Fruit fly (Drosophila melanogaster) whole organism, embryonic: Measurements from ENCODE around the gene Wdr92.

Source experiments
- Adf1 ChIP-seq: fragments of 200-800 bp; sonication (Bioruptor generic); IDR thresholded peaks from 2 replicates; pipeline ENCODE4 v1.3.6; 2022; ENCODE audit warnings: missing biosample characterization, missing genetic modification characterization
- Atf6 ChIP-seq: fragments of 200-800 bp; sonication (Bioruptor generic); IDR thresholded peaks from 2 replicates; pipeline ENCODE4 v1.3.6; 2022; ENCODE audit warnings: missing biosample characterization, missing genetic modification characterization
- Bteb2 ChIP-seq: fragments of 200-800 bp; sonication (Bioruptor generic); optimal IDR thresholded peaks from 2 replicates; lab custom pipeline; 2016; ENCODE audit warnings: missing biosample characterization, missing genetic modification characterization
- CG10366 ChIP-seq: fragments of 200-800 bp; sonication (Bioruptor generic); IDR thresholded peaks from 2 replicates; pipeline ENCODE4 v1.3.6; 2022; ENCODE audit warnings: missing biosample characterization, missing genetic modification characterization
- CG10543 ChIP-seq: fragments of 200-800 bp; sonication (Bioruptor generic); optimal IDR thresholded peaks from 3 replicates; lab custom pipeline; 2017; ENCODE audit warnings: missing biosample characterization, mild to moderate bottlenecking, missing genetic modification characterization, moderate library complexity
- CG11695 ChIP-seq: fragments of 200-800 bp; sonication (Bioruptor generic); IDR thresholded peaks from 3 replicates; pipeline ENCODE4 v1.3.6; 2022; ENCODE audit warnings: missing biosample characterization, missing genetic modification characterization
- CG12769 ChIP-seq: fragments of 200-800 bp; sonication (Bioruptor generic); optimal IDR thresholded peaks from 2 replicates; lab custom pipeline; 2019; ENCODE audit warnings: missing biosample characterization, mild to moderate bottlenecking, missing genetic modification characterization, moderate library complexity
- CG15479 ChIP-seq: fragments of 200-800 bp; sonication (Bioruptor generic); optimal IDR thresholded peaks from 3 replicates; lab custom pipeline; 2019; ENCODE audit warnings: missing biosample characterization, mild to moderate bottlenecking, missing genetic modification characterization, moderate library complexity
- CG17186 ChIP-seq: fragments of 200-800 bp; sonication (Bioruptor generic); optimal IDR thresholded peaks from 3 replicates; lab custom pipeline; 2017; ENCODE audit warnings: missing biosample characterization, missing genetic modification reagents, missing genetic modification characterization
- CG1832 ChIP-seq: fragments of 200-800 bp; sonication (Bioruptor generic); optimal IDR thresholded peaks from 2 replicates; lab custom pipeline; 2017; ENCODE audit warnings: missing biosample characterization, mild to moderate bottlenecking, missing genetic modification characterization, inconsistent platforms
- CG18599 ChIP-seq: fragments of 200-800 bp; sonication (Bioruptor generic); optimal IDR thresholded peaks from 3 replicates; lab custom pipeline; 2017; ENCODE audit warnings: missing biosample characterization, missing genetic modification characterization, mild to moderate bottlenecking, moderate library complexity, missing genetic modification reagents
- CG2199 ChIP-seq: fragments of 200-800 bp; sonication (Bioruptor generic); IDR thresholded peaks from 3 replicates; pipeline ENCODE4 v1.3.6; 2022; ENCODE audit warnings: missing biosample characterization, missing genetic modification characterization
- CG32772 ChIP-seq: fragments of 200-800 bp; sonication (Bioruptor generic); IDR thresholded peaks from 2 replicates; pipeline ENCODE4 v1.3.6; 2022; ENCODE audit warnings: missing biosample characterization, missing genetic modification characterization
- CG4730 ChIP-seq: fragments of 200-800 bp; sonication (Bioruptor generic); IDR thresholded peaks from 2 replicates; pipeline ENCODE4 v1.3.6; 2022; ENCODE audit warnings: missing biosample characterization, missing genetic modification characterization
- CG5180 ChIP-seq: fragments of 200-800 bp; sonication (Bioruptor generic); optimal IDR thresholded peaks from 3 replicates; lab custom pipeline; 2017; ENCODE audit warnings: missing biosample characterization, missing genetic modification characterization, mild to moderate bottlenecking, moderate library complexity, missing genetic modification reagents
- CG7372 ChIP-seq: fragments of 200-800 bp; sonication (Bioruptor generic); IDR thresholded peaks from 2 replicates; pipeline ENCODE4 v1.3.6; 2022; ENCODE audit warnings: missing biosample characterization, missing genetic modification characterization
- CG8290 ChIP-seq, 3 experiments: fragments of 200-800 bp; sonication (Bioruptor generic); optimal IDR thresholded peaks; 2 replicates each; lab custom pipeline; 2016 to 2019; ENCODE audit warnings: missing biosample characterization in 3 of 3, missing genetic modification characterization in 3 of 3, mild to moderate bottlenecking in 2 of 3, moderate library complexity in 1 of 3
- CG9609 ChIP-seq: fragments of 200-800 bp; sonication (Bioruptor generic); optimal IDR thresholded peaks from 3 replicates; lab custom pipeline; 2016; ENCODE audit warnings: missing biosample characterization, missing genetic modification characterization
- CTCF ChIP-seq: fragments of 200-800 bp; sonication (Bioruptor generic); optimal IDR thresholded peaks from 2 replicates; lab custom pipeline; 2017; ENCODE audit warnings: missing biosample characterization, mild to moderate bottlenecking, missing genetic modification characterization, moderate library complexity
- Dbx ChIP-seq: fragments of 200-800 bp; sonication (Bioruptor generic); IDR thresholded peaks from 3 replicates; pipeline ENCODE4 v1.3.6; 2022; ENCODE audit warnings: missing biosample characterization, missing genetic modification characterization
- Dll ChIP-seq: fragments of 200-800 bp; sonication (Bioruptor generic); IDR thresholded peaks from 4 replicates; pipeline ENCODE4 v1.3.6; 2022; ENCODE audit warnings: missing biosample characterization, missing genetic modification characterization; ENCODE audit not compliant: partially characterized antibody
- Hr51 ChIP-seq, 2 experiments: fragments of 200-800 bp; sonication (Bioruptor generic); optimal IDR thresholded peaks; 2 replicates in 1 of 2; 3 replicates in 1 of 2; lab custom pipeline; 2016 to 2018; ENCODE audit warnings: missing biosample characterization in 2 of 2, missing genetic modification characterization in 2 of 2, mild to moderate bottlenecking in 1 of 2, moderate library complexity in 1 of 2
- Med ChIP-seq: fragments of 200-800 bp; sonication (Bioruptor generic); peaks from one replicate; lab custom pipeline; 2016; ENCODE audit warnings: missing biosample characterization, missing genetic modification characterization, mild to moderate bottlenecking, inconsistent platforms, moderate library complexity
- Rfx ChIP-seq: fragments of 200-800 bp; sonication (Bioruptor generic); IDR thresholded peaks from 2 replicates; pipeline ENCODE4 v1.3.6; 2022; ENCODE audit warnings: missing biosample characterization, missing genetic modification characterization
- Sox100B ChIP-seq: fragments of 200-800 bp; sonication (Bioruptor generic); optimal IDR thresholded peaks from 3 replicates; lab custom pipeline; 2018; ENCODE audit warnings: missing biosample characterization, mild to moderate bottlenecking, missing genetic modification characterization
- Trl ChIP-seq, 3 experiments: fragments of >200 bp in 2 of 3; fragments of 200-800 bp in 1 of 3; sonication (Bioruptor generic) in 1 of 3; optimal IDR thresholded peaks; 2 replicates in 1 of 3; 3 replicates in 2 of 3; lab custom pipeline; 2016 to 2017; ENCODE audit warnings: missing biosample characterization in 1 of 3, missing genetic modification characterization in 1 of 3
- Xrp1 ChIP-seq: fragments of 200-800 bp; sonication (Bioruptor generic); IDR thresholded peaks from 2 replicates; pipeline ENCODE4 v1.3.6; 2022; ENCODE audit warnings: missing biosample characterization, missing genetic modification characterization
- bowl ChIP-seq: fragments of 200-800 bp; sonication (Bioruptor generic); IDR thresholded peaks from 2 replicates; pipeline ENCODE4 v1.3.6; 2022; ENCODE audit warnings: missing biosample characterization, missing genetic modification characterization
- cg ChIP-seq: fragments of 200-800 bp; sonication (Bioruptor generic); optimal IDR thresholded peaks from 3 replicates; lab custom pipeline; 2019; ENCODE audit warnings: missing biosample characterization, mild to moderate bottlenecking, missing genetic modification characterization, moderate library complexity
- crol ChIP-seq: fragments of 200-800 bp; sonication (Bioruptor generic); IDR thresholded peaks from 2 replicates; pipeline ENCODE4 v1.3.6; 2022; ENCODE audit warnings: missing biosample characterization, missing genetic modification characterization
- cwo ChIP-seq: fragments of 200-800 bp; sonication (Bioruptor generic); optimal IDR thresholded peaks from 3 replicates; lab custom pipeline; 2017; ENCODE audit warnings: missing biosample characterization, missing genetic modification characterization, mild to moderate bottlenecking, moderate library complexity, missing genetic modification reagents
- dysf ChIP-seq: fragments of 200-800 bp; sonication (Bioruptor generic); IDR thresholded peaks from 3 replicates; pipeline ENCODE4 v1.3.6; 2022; ENCODE audit warnings: missing biosample characterization, missing genetic modification characterization
- eyg ChIP-seq: fragments of 200-800 bp; sonication (Bioruptor generic); optimal IDR thresholded peaks from 3 replicates; lab custom pipeline; 2016; ENCODE audit warnings: missing biosample characterization, missing genetic modification characterization
- ftz-f1 ChIP-seq: fragments of 200-800 bp; sonication (Bioruptor generic); optimal IDR thresholded peaks from 2 replicates; lab custom pipeline; 2016; ENCODE audit warnings: missing biosample characterization, missing genetic modification characterization
- gcm2 ChIP-seq: fragments of 200-800 bp; sonication (Bioruptor generic); optimal IDR thresholded peaks from 2 replicates; lab custom pipeline; 2016; ENCODE audit warnings: missing biosample characterization, missing genetic modification characterization
- kay ChIP-seq: fragments of 200-800 bp; sonication (Bioruptor generic); optimal IDR thresholded peaks from 2 replicates; lab custom pipeline; 2016; ENCODE audit warnings: missing biosample characterization, missing genetic modification characterization
- lab ChIP-seq: fragments of 200-800 bp; sonication (Bioruptor generic); optimal IDR thresholded peaks from 3 replicates; lab custom pipeline; 2017; ENCODE audit warnings: missing biosample characterization, missing genetic modification characterization, mild to moderate bottlenecking, moderate library complexity, missing genetic modification reagents
- nerfin-1 ChIP-seq: fragments of 200-800 bp; sonication (Bioruptor generic); optimal IDR thresholded peaks from 3 replicates; lab custom pipeline; 2019; ENCODE audit warnings: missing biosample characterization, mild to moderate bottlenecking, missing genetic modification characterization, moderate library complexity
- nom ChIP-seq: fragments of 200-800 bp; sonication (Bioruptor generic); optimal IDR thresholded peaks from 2 replicates; lab custom pipeline; 2017; ENCODE audit warnings: missing biosample characterization, missing genetic modification characterization, mild to moderate bottlenecking, moderate library complexity, missing genetic modification reagents
- onecut ChIP-seq: fragments of 200-800 bp; sonication (Bioruptor generic); IDR thresholded peaks from 2 replicates; pipeline ENCODE4 v1.3.6; 2022; ENCODE audit warnings: missing biosample characterization, missing genetic modification characterization
- repo ChIP-seq: fragments of 200-800 bp; sonication (Bioruptor generic); optimal IDR thresholded peaks from 2 replicates; lab custom pipeline; 2016; ENCODE audit warnings: missing biosample characterization, missing genetic modification characterization
- rib ChIP-seq: fragments of 200-800 bp; sonication (Bioruptor generic); IDR thresholded peaks from 2 replicates; pipeline ENCODE4 v1.3.6; 2022; ENCODE audit warnings: missing biosample characterization, missing genetic modification characterization
- sens ChIP-seq: fragments of 200-800 bp; sonication (Bioruptor generic); peaks from one replicate; lab custom pipeline; 2016; ENCODE audit warnings: missing biosample characterization, missing genetic modification characterization
- sna ChIP-seq: fragments of 200-800 bp; sonication (Bioruptor generic); IDR thresholded peaks from 2 replicates; pipeline ENCODE4 v1.3.6; 2022; ENCODE audit warnings: missing biosample characterization, missing genetic modification characterization; ENCODE audit not compliant: partially characterized antibody
- sob ChIP-seq: fragments of 200-800 bp; sonication (Bioruptor generic); IDR thresholded peaks from 2 replicates; pipeline ENCODE4 v1.3.6; 2022; ENCODE audit warnings: missing biosample characterization, missing genetic modification characterization
- tna ChIP-seq: fragments of 200-800 bp; sonication (Bioruptor generic); IDR thresholded peaks from 2 replicates; pipeline ENCODE4 v1.3.6; 2022; ENCODE audit warnings: missing biosample characterization, missing genetic modification characterization; ENCODE audit not compliant: partially characterized antibody
- toy ChIP-seq: fragments of 200-800 bp; sonication (Bioruptor generic); IDR thresholded peaks from 2 replicates; pipeline ENCODE4 v1.3.6; 2022; ENCODE audit warnings: missing biosample characterization, missing genetic modification characterization
- tup ChIP-seq: fragments of 200-800 bp; sonication (Bioruptor generic); optimal IDR thresholded peaks from 2 replicates; lab custom pipeline; 2016; ENCODE audit warnings: missing biosample characterization, mild to moderate bottlenecking, missing genetic modification characterization, moderate library complexity
- vfl ChIP-seq: fragments of 200-800 bp; sonication (Bioruptor generic); optimal IDR thresholded peaks from 2 replicates; lab custom pipeline; 2016; ENCODE audit warnings: missing biosample characterization, missing genetic modification characterization
- zen2 ChIP-seq: fragments of 200-800 bp; sonication (Bioruptor generic); IDR thresholded peaks from 3 replicates; pipeline ENCODE4 v1.3.6; 2022; ENCODE audit warnings: missing biosample characterization, missing genetic modification characterization; ENCODE audit not compliant: partially characterized antibody

Gene Wdr92

dm6 chr3L:17947296-17947713 is 39.4 kb downstream of the Wdr92 start:
- TF ChIP-seq nerfin-1 (tag; lab: Kevin White, UChicago) (no peak), Atf6 (GFP tag; lab: Robert Waterston, UW) (no peak), Med (peak; percentile 51), CG10366 (GFP tag; lab: Robert Waterston, UW) (no peak), CG2199 (GFP tag; lab: Robert Waterston, UW) (no peak), cwo (GFP tag; lab: Kevin White, UChicago) (peak; percentile 33), lab (GFP tag; lab: Kevin White, UChicago) (peak; percentile 25), CG1832 (GFP tag; lab: Kevin White, UChicago) (peak; percentile 42), Adf1 (GFP tag; lab: Robert Waterston, UW) (peak; percentile 61), Bteb2 (GFP tag; lab: Kevin White, UChicago) (no peak), CG8290 (GFP tag; optimal IDR thresholded peaks at IDR 0.05; lab: Kevin White, UChicago) (no peak), CG8290 (tag; optimal IDR thresholded peaks at IDR 0.05; lab: Kevin White, UChicago) (peak in 1 of 2 experiments; percentile 1), tup (GFP tag; lab: Kevin White, UChicago) (no peak), toy (GFP tag; lab: Robert Waterston, UW) (0 out of 2 replicates have a peak, but pooled peaks have one; percentile 10), CG12769 (tag; lab: Kevin White, UChicago) (peak; percentile 7), sob (GFP tag; lab: Robert Waterston, UW) (peak; percentile 25; the same call in 1 of the 2 replicates), CG5180 (no peak), dysf (GFP tag; lab: Robert Waterston, UW) (0 out of 3 replicates have a peak, but pooled peaks have one; percentile 7), rib (GFP tag; lab: Robert Waterston, UW) (0 out of 2 replicates have a peak, but pooled peaks have one; percentile 37), onecut (no peak), repo (GFP tag; lab: Kevin White, UChicago) (no peak), vfl (GFP tag; lab: Kevin White, UChicago) (no peak), CG7372 (GFP tag; lab: Robert Waterston, UW) (0 out of 2 replicates have a peak, but pooled peaks have one; percentile 26), Trl (optimal IDR thresholded peaks at IDR 0.05; lab: Kevin White, UChicago) (peak in 1 of 2 experiments; percentile 7), Trl (GFP tag; optimal IDR thresholded peaks at IDR 0.05; lab: Kevin White, UChicago) (no peak), nom (GFP tag; lab: Kevin White, UChicago) (peak; percentile 11), CG18599 (GFP tag; lab: Kevin White, UChicago) (peak; percentile 18), Dll (GFP tag; lab: Robert Waterston, UW) (no peak), sens (GFP tag; lab: Kevin White, UChicago) (peak; percentile 51), Xrp1 (no peak), CG4730 (GFP tag; lab: Robert Waterston, UW) (no peak), CG32772 (GFP tag; lab: Robert Waterston, UW) (no peak), Dbx (0 out of 3 replicates have a peak, but pooled peaks have one; percentile 9), crol (GFP tag; lab: Robert Waterston, UW) (peak; percentile 54; the same call in 1 of the 2 replicates), Sox100B (no peak), ftz-f1 (peak; percentile 56), CG9609 (GFP tag; lab: Kevin White, UChicago) (no peak)
- TF ChIP-seq, all 482 proteins: peak for 19

dm6 chr3L:17948195-17948594 is 40.3 kb downstream of the Wdr92 start:
- TF ChIP-seq CG18599 (GFP tag; lab: Kevin White, UChicago) = peak; percentile 35
- no peak for TF ChIP-seq CTCF (GFP tag; lab: Kevin White, UChicago)
- TF ChIP-seq Rfx (GFP tag; lab: Robert Waterston, UW) = peak; percentile 29; the same call in 1 of the 2 replicates
- TF ChIP-seq rib (GFP tag; lab: Robert Waterston, UW) = peak; percentile 78
- no peak for TF ChIP-seq Hr51 (GFP tag; optimal IDR thresholded peaks at IDR 0.05; lab: Kevin White, UChicago)
- no peak for TF ChIP-seq CG17186 (GFP tag; lab: Kevin White, UChicago)
- no peak for TF ChIP-seq tna (GFP tag; lab: Robert Waterston, UW)
- no peak for TF ChIP-seq zen2
- TF ChIP-seq Adf1 (GFP tag; lab: Robert Waterston, UW) = peak; percentile 19
- no peak for TF ChIP-seq CG15479 (GFP tag; lab: Kevin White, UChicago)
- TF ChIP-seq CG10543 (GFP tag; lab: Kevin White, UChicago) = peak; percentile 71
- no peak for TF ChIP-seq CG11695 (GFP tag; lab: Robert Waterston, UW)
- no peak for TF ChIP-seq bowl (GFP tag; lab: Robert Waterston, UW)
- no peak for TF ChIP-seq eyg (GFP tag; lab: Kevin White, UChicago)
- no peak for TF ChIP-seq kay (GFP tag; lab: Kevin White, UChicago)
- TF ChIP-seq gcm2 (GFP tag; lab: Kevin White, UChicago) = no peak
- TF ChIP-seq cg (GFP tag; lab: Kevin White, UChicago) = no peak
- TF ChIP-seq sna = no peak
